Worm (Caenorhabditis elegans) whole organism, L1 larva: ENCODE data around the gene T03E6.9.
A peak's percentile ranks its signal among the peaks of the same experiment; 100 is the strongest.

ENCODE experiments used
- Y116A8C.19 ChIP-seq: sonication (generic microtip); optimal IDR thresholded peaks from 2 replicates; lab custom pipeline; 2016; ENCODE audit warnings: missing compliant biosample characterization, missing genetic modification characterization, borderline replicate concordance
- ama-1 ChIP-seq: fragments of 150-350 bp; optimal IDR thresholded peaks from 2 replicates; lab custom pipeline; 2014
- ceh-63 ChIP-seq: fragments of 200-800 bp; sonication (Bioruptor generic); optimal IDR thresholded peaks from 2 replicates; lab custom pipeline; 2018; ENCODE audit warnings: mild to moderate bottlenecking, missing genetic modification characterization, missing compliant biosample characterization
- ceh-90 ChIP-seq: sonication (generic microtip); optimal IDR thresholded peaks from 2 replicates; lab custom pipeline; 2016; ENCODE audit warnings: missing genetic modification characterization, missing compliant biosample characterization
- ces-1 ChIP-seq: fragments of 150-350 bp; optimal IDR thresholded peaks from 2 replicates; lab custom pipeline; 2014; ENCODE audit warnings: missing biosample characterization, missing genetic modification reagents, missing genetic modification characterization
- dsc-1 ChIP-seq: sonication (generic microtip); optimal IDR thresholded peaks from 2 replicates; lab custom pipeline; 2016; ENCODE audit warnings: mild to moderate bottlenecking, missing genetic modification characterization, missing compliant biosample characterization
- efl-1 ChIP-seq, 4 experiments: fragments of 150-350 bp; optimal IDR thresholded peaks in 3 of 4; peaks in 1 of 4; 1 replicate in 1 of 4; 2 replicates in 3 of 4; lab custom pipeline; 2014; ENCODE audit warnings: missing biosample characterization in 2 of 4, missing genetic modification characterization in 2 of 4, missing genetic modification reagents in 2 of 4
- egl-27 ChIP-seq, 2 experiments: fragments of 150-350 bp in 1 of 2; sonication (generic microtip); optimal IDR thresholded peaks; 3 replicates each; lab custom pipeline; 2017 to 2018; ENCODE audit warnings: missing biosample characterization in 2 of 2, missing genetic modification characterization in 2 of 2, missing genetic modification reagents in 2 of 2
- elt-2 ChIP-seq: sonication (generic microtip); optimal IDR thresholded peaks from 2 replicates; lab custom pipeline; 2016; ENCODE audit warnings: missing genetic modification characterization, mild to moderate bottlenecking, inconsistent platforms, missing compliant biosample characterization, missing genetic modification reagents
- ets-5 ChIP-seq: fragments of 200-800 bp; sonication (Bioruptor generic); IDR thresholded peaks from 2 replicates; pipeline ENCODE4 v1.3.6; 2022; ENCODE audit warnings: missing genetic modification characterization, missing compliant biosample characterization
- fkh-10 ChIP-seq: sonication (generic microtip); optimal IDR thresholded peaks from 2 replicates; lab custom pipeline; 2017; ENCODE audit warnings: missing biosample characterization, missing genetic modification reagents, missing genetic modification characterization
- fkh-4 ChIP-seq: sonication (generic microtip); optimal IDR thresholded peaks from 2 replicates; lab custom pipeline; 2016; ENCODE audit warnings: missing compliant biosample characterization, missing genetic modification characterization, borderline replicate concordance
- fos-1 ChIP-seq: fragments of 150-350 bp; optimal IDR thresholded peaks from 2 replicates; lab custom pipeline; 2014; ENCODE audit warnings: missing biosample characterization, missing genetic modification characterization
- grh-1 ChIP-seq: fragments of 200-800 bp; sonication (Bioruptor generic); IDR thresholded peaks from 2 replicates; pipeline ENCODE4 v1.3.6; 2022; ENCODE audit warnings: missing genetic modification reagents, missing genetic modification characterization, missing compliant biosample characterization
- hlh-17 ChIP-seq: fragments of 200-800 bp; sonication (Bioruptor generic); optimal IDR thresholded peaks from 2 replicates; lab custom pipeline; 2018; ENCODE audit warnings: missing genetic modification characterization, mild to moderate bottlenecking, missing compliant biosample characterization, moderate library complexity, borderline replicate concordance
- hlh-4 ChIP-seq: sonication (generic microtip); optimal IDR thresholded peaks from 2 replicates; lab custom pipeline; 2016; ENCODE audit warnings: mild to moderate bottlenecking, missing genetic modification characterization, missing compliant biosample characterization
- irx-1 ChIP-seq: sonication (generic microtip); optimal IDR thresholded peaks from 2 replicates; lab custom pipeline; 2016; ENCODE audit warnings: missing genetic modification characterization, missing compliant biosample characterization
- isw-1 ChIP-seq: fragments of 200-800 bp; sonication (Bioruptor generic); IDR thresholded peaks from 2 replicates; pipeline ENCODE4 v1.3.6; 2022; ENCODE audit warnings: missing genetic modification characterization, missing compliant biosample characterization
- lin-13 ChIP-seq: fragments of 150-350 bp; optimal IDR thresholded peaks from 2 replicates; lab custom pipeline; 2014; ENCODE audit warnings: missing biosample characterization, missing genetic modification reagents, missing genetic modification characterization
- lin-14 ChIP-seq: fragments of 200-800 bp; sonication (Bioruptor generic); optimal IDR thresholded peaks from 2 replicates; lab custom pipeline; 2018; ENCODE audit warnings: mild to moderate bottlenecking, missing genetic modification characterization, moderate library complexity, missing compliant biosample characterization
- lin-15B ChIP-seq: fragments of 150-350 bp; sonication (generic microtip); optimal IDR thresholded peaks from 3 replicates; lab custom pipeline; 2014; ENCODE audit warnings: missing biosample characterization, missing genetic modification characterization
- lsy-2 ChIP-seq, 2 experiments: fragments of 150-350 bp; optimal IDR thresholded peaks; 2 replicates each; lab custom pipeline; 2014; ENCODE audit warnings: missing biosample characterization in 2 of 2, missing genetic modification characterization in 2 of 2
- mab-9 ChIP-seq: fragments of 200-800 bp; sonication (Bioruptor generic); IDR thresholded peaks from 2 replicates; pipeline ENCODE4 v1.3.6; 2022; ENCODE audit warnings: missing genetic modification reagents, missing genetic modification characterization, missing compliant biosample characterization
- nhr-19 ChIP-seq: fragments of 200-800 bp; sonication (Bioruptor generic); conservative IDR thresholded peaks from 2 replicates; pipeline ENCODE4 v1.3.6; 2022; ENCODE audit warnings: missing genetic modification characterization, missing compliant biosample characterization
- nhr-20 ChIP-seq: sonication (generic microtip); optimal IDR thresholded peaks from 2 replicates; lab custom pipeline; 2016; ENCODE audit warnings: mild to moderate bottlenecking, missing genetic modification characterization, missing compliant biosample characterization
- nhr-237 ChIP-seq: fragments of 150-350 bp; optimal IDR thresholded peaks from 2 replicates; lab custom pipeline; 2014; ENCODE audit warnings: missing biosample characterization, missing genetic modification characterization
- nhr-71 ChIP-seq: sonication (generic microtip); optimal IDR thresholded peaks from 2 replicates; lab custom pipeline; 2016; ENCODE audit warnings: mild to moderate bottlenecking, missing genetic modification characterization, moderate library complexity, missing compliant biosample characterization
- nhr-77 ChIP-seq: fragments of 150-350 bp; optimal IDR thresholded peaks from 2 replicates; lab custom pipeline; 2014; ENCODE audit warnings: missing biosample characterization, missing genetic modification characterization
- nhr-84 ChIP-seq: sonication (generic microtip); optimal IDR thresholded peaks from 2 replicates; lab custom pipeline; 2017; ENCODE audit warnings: missing biosample characterization, missing genetic modification characterization
- pag-3 ChIP-seq: sonication (generic microtip); optimal IDR thresholded peaks from 2 replicates; lab custom pipeline; 2017; ENCODE audit warnings: missing genetic modification characterization, mild to moderate bottlenecking, missing compliant biosample characterization, antibody characterized with exemption, borderline replicate concordance; ENCODE audit not compliant: insufficient read depth
- pqm-1 ChIP-seq: sonication (generic microtip); optimal IDR thresholded peaks from 3 replicates; lab custom pipeline; 2017; ENCODE audit warnings: missing biosample characterization, missing genetic modification characterization
- snu-23 ChIP-seq: sonication (generic microtip); optimal IDR thresholded peaks from 2 replicates; lab custom pipeline; 2016; ENCODE audit warnings: missing genetic modification characterization, missing compliant biosample characterization
- sup-37 ChIP-seq: fragments of 200-800 bp; sonication (Bioruptor generic); optimal IDR thresholded peaks from 2 replicates; lab custom pipeline; 2018; ENCODE audit warnings: mild to moderate bottlenecking, missing genetic modification characterization, missing compliant biosample characterization
- unc-98 ChIP-seq: fragments of 200-800 bp; sonication (Bioruptor generic); IDR thresholded peaks from 2 replicates; pipeline ENCODE4 v1.3.6; 2022; ENCODE audit warnings: missing genetic modification characterization, missing compliant biosample characterization
- vab-15 ChIP-seq: sonication (generic microtip); optimal IDR thresholded peaks from 2 replicates; lab custom pipeline; 2017; ENCODE audit warnings: missing genotype, mild to moderate bottlenecking, missing genetic modification characterization, missing compliant biosample characterization
- zag-1 ChIP-seq: fragments of 150-350 bp; optimal IDR thresholded peaks from 2 replicates; lab custom pipeline; 2014; ENCODE audit warnings: missing biosample characterization, missing genetic modification characterization

The T03E6.9 gene

ce11 chrV:16606313-16606712 lies 5.8 kb upstream of the T03E6.9 start, which contains the start of gene Y32B12C.1:
Y32B12C.1 (plus strand) TSS chrV:16606613.
- TF ChIP-seq fkh-4 (tag; lab: Kevin White, UChicago) (no peak), grh-1 (GFP tag; lab: Robert Waterston, UW) (no peak), irx-1 (no peak), pag-3 (tag; lab: Kevin White, UChicago) (no peak), pqm-1 (no peak), ama-1 (lab: Kevin White, UChicago) (no peak), nhr-19 (no peak), egl-27 (tag; optimal IDR thresholded peaks at IDR 0.05; lab: Kevin White, UChicago) (no peak), hlh-4 (tag; lab: Kevin White, UChicago) (no peak), ceh-90 (no peak), sup-37 (no peak), ceh-63 (GFP tag; lab: Kevin White, UChicago) (no peak), ets-5 (no peak), unc-98 (GFP tag; lab: Robert Waterston, UW) (no peak), mab-9 (GFP tag; lab: Robert Waterston, UW) (no peak), isw-1 (GFP tag; lab: Robert Waterston, UW) (no peak), nhr-237 (no peak), snu-23 (GFP tag; lab: Kevin White, UChicago) (no peak), ces-1 (GFP tag; lab: Kevin White, UChicago) (no peak), fos-1 (tag; lab: Kevin White, UChicago) (no peak)

- TF ChIP-seq lin-14 (GFP tag; lab: Kevin White, UChicago) (peak; percentile 2), elt-2 (tag; lab: Kevin White, UChicago) (peak; percentile 37), efl-1 (optimal IDR thresholded peaks at IDR 0.05; lab: Kevin White, UChicago) (no peak), efl-1 (GFP tag; optimal IDR thresholded peaks at IDR 0.05 in 1 of 2; lab: Kevin White, UChicago) (peak in 1 of 2 experiments; percentile 42), nhr-84 (tag; lab: Kevin White, UChicago) (no peak), hlh-4 (tag; lab: Kevin White, UChicago) (no peak)
Observed at ce11 chrV:16605463-16605862, 4.9 kb upstream of the T03E6.9 start.

ce11 chrV:16604301-16604700 lies 3.8 kb upstream of the T03E6.9 start:
- no peak for TF ChIP-seq nhr-20
- TF ChIP-seq ceh-90, result no peak
- TF ChIP-seq Y116A8C.19 (tag; lab: Kevin White, UChicago), result no peak
- TF ChIP-seq nhr-71 (tag; lab: Kevin White, UChicago), result no peak
- TF ChIP-seq egl-27 (tag; optimal IDR thresholded peaks at IDR 0.05; lab: Kevin White, UChicago), result no peak
- TF ChIP-seq hlh-17, result no peak
- TF ChIP-seq nhr-237, result no peak
- no peak for TF ChIP-seq lin-15B (tag; lab: Kevin White, UChicago)

ce11 chrV:16603102-16603501 lies 2.6 kb upstream of the T03E6.9 start, which contains the start of gene T03E6.8:
T03E6.8 (minus strand) TSS chrV:16603202.
- no peak for TF ChIP-seq efl-1 (optimal IDR thresholded peaks at IDR 0.05; lab: Kevin White, UChicago)
- peak in 1 of 2 experiments; percentile 3 for TF ChIP-seq efl-1 (GFP tag; optimal IDR thresholded peaks at IDR 0.05 in 1 of 2; lab: Kevin White, UChicago)
- no peak for TF ChIP-seq nhr-77
- TF ChIP-seq vab-15 (tag; lab: Kevin White, UChicago), result no peak
- TF ChIP-seq fkh-4 (tag; lab: Kevin White, UChicago), result no peak

- no peak for TF ChIP-seq zag-1 (tag; lab: Kevin White, UChicago)
- no peak for TF ChIP-seq ets-5
- no peak for TF ChIP-seq mab-9 (GFP tag; lab: Robert Waterston, UW)
- no peak for TF ChIP-seq fkh-10 (GFP tag; lab: Kevin White, UChicago)
- TF ChIP-seq lin-13, result no peak
- no peak for TF ChIP-seq isw-1 (GFP tag; lab: Robert Waterston, UW)
- TF ChIP-seq dsc-1 (tag; lab: Kevin White, UChicago), result peak; percentile 10
- no peak for TF ChIP-seq lsy-2 (tag; optimal IDR thresholded peaks at IDR 0.05; lab: Kevin White, UChicago)
Observed at ce11 chrV:16599835-16600234, 688 bp downstream of the T03E6.9 start.
